Worm (Caenorhabditis elegans): ENCODE data around the gene nhr-25.

DNA sequence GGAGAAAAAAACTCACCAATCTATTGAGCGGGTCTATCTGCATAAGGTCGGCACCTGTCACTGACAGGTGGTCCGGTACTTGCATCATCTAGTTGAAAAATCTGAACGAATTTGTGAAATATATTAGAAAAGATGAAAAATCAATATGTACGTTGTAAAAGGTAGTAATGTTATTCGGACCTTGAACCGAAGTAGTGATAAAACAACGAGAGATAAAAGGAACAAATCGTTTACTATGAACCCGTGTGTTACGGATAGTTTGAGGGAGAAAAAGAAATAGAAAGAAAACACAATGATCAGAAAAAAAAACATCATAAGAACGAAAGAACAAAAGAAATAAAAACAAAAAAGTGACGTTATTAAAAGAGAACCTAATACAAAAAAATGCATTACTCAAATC, 21.2 kb upstream of the nhr-25 start, which contains the start of gene mff-1:
- TF ChIP-seq lim-6 (tag; optimal IDR thresholded peaks at IDR 0.05): no peak
- no peak for TF ChIP-seq nhr-11 (tag; optimal IDR thresholded peaks at IDR 0.05)
- no peak for TF ChIP-seq tbx-7 (tag; optimal IDR thresholded peaks at IDR 0.05)
- no peak for TF ChIP-seq ceh-9 (tag; optimal IDR thresholded peaks at IDR 0.05)
- no peak for TF ChIP-seq pqm-1 (tag; optimal IDR thresholded peaks at IDR 0.05)
- no peak for TF ChIP-seq ref-2 (tag; optimal IDR thresholded peaks at IDR 0.05)
- no peak for TF ChIP-seq dmd-4 (tag; optimal IDR thresholded peaks at IDR 0.05; ENCODE audit: borderline replicate concordance)
- no peak for TF ChIP-seq hlh-30 (tag; optimal IDR thresholded peaks at IDR 0.05; ENCODE audit: insufficient read depth)
- TF ChIP-seq mec-3 (tag; optimal IDR thresholded peaks at IDR 0.05; ENCODE audit: borderline replicate concordance): no peak
- TF ChIP-seq lin-11 (tag; optimal IDR thresholded peaks at IDR 0.05): no peak
